Worm (Caenorhabditis elegans) whole organism, young adult: ENCODE results near the gene oac-2.

Experiments
- B0035.1 ChIP-seq: sonication (generic microtip); optimal IDR thresholded peaks from 2 replicates; lab custom pipeline; 2016; ENCODE audit warnings: missing genetic modification characterization, mild to moderate bottlenecking, missing compliant biosample characterization, missing genotype, missing genetic modification reagents
- Y95B8A.8 ChIP-seq: fragments of 200-800 bp; sonication (Bioruptor generic); IDR thresholded peaks from 2 replicates; pipeline ENCODE4 v1.3.6; 2022; ENCODE audit warnings: missing genetic modification reagents, missing genetic modification characterization, missing compliant biosample characterization
- ama-1 ChIP-seq, 3 experiments: fragments of 150-350 bp in 1 of 3; sonication (generic microtip) in 2 of 3; optimal IDR thresholded peaks; 2 replicates each; lab custom pipeline; 2014 to 2018; ENCODE audit warnings: missing biosample characterization in 2 of 3, missing genetic modification characterization in 2 of 3, missing genetic modification reagents in 2 of 3
- sea-2 ChIP-seq: fragments of 200-800 bp; sonication (Bioruptor generic); IDR thresholded peaks from 2 replicates; pipeline ENCODE4 v1.3.6; 2022; ENCODE audit warnings: missing genetic modification characterization, missing compliant biosample characterization
- unc-62 ChIP-seq: fragments of 150-350 bp; optimal IDR thresholded peaks from 2 replicates; lab custom pipeline; 2014; ENCODE audit warnings: missing biosample characterization, missing genetic modification reagents, missing genetic modification characterization
- ztf-22 ChIP-seq: fragments of 200-800 bp; sonication (Bioruptor generic); optimal IDR thresholded peaks from 2 replicates; lab custom pipeline; 2018; ENCODE audit warnings: mild to moderate bottlenecking, missing genetic modification characterization, moderate library complexity, missing compliant biosample characterization
- ztf-25 ChIP-seq: fragments of 200-800 bp; sonication (Bioruptor generic); IDR thresholded peaks from 2 replicates; pipeline ENCODE4 v1.3.6; 2022; ENCODE audit warnings: missing genetic modification reagents, missing genetic modification characterization, missing compliant biosample characterization

ce11 chrV:3450351-3450750, 24.6 kb downstream of the oac-2 start:
- TF ChIP-seq ama-1 (optimal IDR thresholded peaks at IDR 0.05; lab: Kevin White, UChicago) = no peak
- no peak for TF ChIP-seq ama-1 (GFP tag; optimal IDR thresholded peaks at IDR 0.05; lab: Kevin White, UChicago)
- TF ChIP-seq unc-62 (GFP tag; lab: Kevin White, UChicago) = no peak
- TF ChIP-seq sea-2 (GFP tag; lab: Robert Waterston, UW) = no peak
- TF ChIP-seq ztf-22 (GFP tag; lab: Kevin White, UChicago) = no peak
- no peak for TF ChIP-seq Y95B8A.8 (GFP tag; lab: Robert Waterston, UW)
- no peak for TF ChIP-seq ztf-25 (GFP tag; lab: Robert Waterston, UW)
- no peak for TF ChIP-seq B0035.1 (tag; lab: Kevin White, UChicago)
